In genomic region chrX:21630160-21630738, dm6 we compare ENCODE assay signal across 2 fruit fly cellular contexts.
TF ChIP-seq lines count a peak whose summit lies in the region.

No protein-coding gene starts in this region.

- TF ChIP-seq CTCF in whole organism, embryonic (GFP tag; optimal IDR thresholded peaks at IDR 0.05; lab: Kevin White, UChicago), result no peak

TF ChIP-seq in whole organism, embryonic, 481 proteins besides CTCF, POLR2A, EP300 and RAD21:
- TF ChIP-seq CG7357 (GFP tag; IDR thresholded peaks at IDR 0.05; lab: Robert Waterston, UW) (peak; percentile 77), CG30020 (tag; optimal IDR thresholded peaks at IDR 0.05; lab: Kevin White, UChicago) (peak; percentile 97), ERR (GFP tag; optimal IDR thresholded peaks at IDR 0.05; lab: Kevin White, UChicago) (no peak), Dfd (GFP tag; optimal IDR thresholded peaks at IDR 0.05; lab: Kevin White, UChicago) (peak in 1 of 2 experiments; percentile 32), Sry-δ (GFP tag; optimal IDR thresholded peaks at IDR 0.05; lab: Kevin White, UChicago) (peak; percentile 48), vnd (GFP tag; IDR thresholded peaks at IDR 0.05; lab: Robert Waterston, UW; ENCODE audit: partially characterized antibody) (no peak), Eip74EF (GFP tag; optimal IDR thresholded peaks at IDR 0.05; lab: Kevin White, UChicago) (peak in 1 of 2 experiments; percentile 64), lmd (GFP tag; IDR thresholded peaks at IDR 0.05; lab: Robert Waterston, UW) (0 out of 2 replicates have a peak, but pooled peaks have one; percentile 8), phol (tag; optimal IDR thresholded peaks at IDR 0.05; lab: Kevin White, UChicago) (peak; percentile 18), eyg (GFP tag; optimal IDR thresholded peaks at IDR 0.05; lab: Kevin White, UChicago) (no peak), lola (GFP tag; optimal IDR thresholded peaks at IDR 0.05; lab: Kevin White, UChicago) (peak in 1 of 3 experiments; percentile 72), CG14710 (tag; optimal IDR thresholded peaks at IDR 0.05; lab: Kevin White, UChicago) (peak; percentile 32), Oli (tag; optimal IDR thresholded peaks at IDR 0.05; lab: Kevin White, UChicago) (peak; percentile 2), Dref (GFP tag; IDR thresholded peaks at IDR 0.05; lab: Robert Waterston, UW) (peak; percentile 54; the same call in 1 of the 2 replicates), CG17802 (tag; optimal IDR thresholded peaks at IDR 0.05; lab: Kevin White, UChicago) (peak; percentile 76), lab (GFP tag; optimal IDR thresholded peaks at IDR 0.05; lab: Kevin White, UChicago) (no peak), row (GFP tag; IDR thresholded peaks at IDR 0.05; lab: Robert Waterston, UW) (peak; percentile 64; the same call in 2 of the 3 replicates), CG11723 (GFP tag; optimal IDR thresholded peaks at IDR 0.05; lab: Kevin White, UChicago) (peak; percentile 61), pzg (GFP tag; optimal IDR thresholded peaks at IDR 0.05; lab: Kevin White, UChicago) (peak; percentile 5), Med (GFP tag; lab: Kevin White, UChicago) (peak; percentile 26), nmo (GFP tag; optimal IDR thresholded peaks at IDR 0.05; lab: Kevin White, UChicago) (peak; percentile 9), CG1024 (GFP tag; IDR thresholded peaks at IDR 0.05; lab: Robert Waterston, UW) (peak; percentile 70), unc-4 (GFP tag; IDR thresholded peaks at IDR 0.05; lab: Robert Waterston, UW; ENCODE audit: partially characterized antibody) (no peak), CG4707 (GFP tag; optimal IDR thresholded peaks at IDR 0.05; lab: Kevin White, UChicago) (no peak), BEAF-32 (GFP tag; optimal IDR thresholded peaks at IDR 0.05; lab: Kevin White, UChicago) (peak; percentile 66), Poxn (GFP tag; IDR thresholded peaks at IDR 0.05; lab: Robert Waterston, UW) (no peak), gce (GFP tag; IDR thresholded peaks at IDR 0.05; lab: Robert Waterston, UW) (no peak), sens (GFP tag; lab: Kevin White, UChicago) (peak; percentile 56), knrl (GFP tag; IDR thresholded peaks at IDR 0.05; lab: Robert Waterston, UW; ENCODE audit: partially characterized antibody) (0 out of 3 replicates have a peak, but pooled peaks have one; percentile 8), CG2678 (tag; optimal IDR thresholded peaks at IDR 0.05; lab: Kevin White, UChicago) (peak; percentile 7), CG16815 (GFP tag; optimal IDR thresholded peaks at IDR 0.05; lab: Kevin White, UChicago) (no peak), CG16813 (GFP tag; IDR thresholded peaks at IDR 0.05; lab: Robert Waterston, UW; ENCODE audit: partially characterized antibody) (peak; percentile 46; the same call in 2 of the 3 replicates), CG1603 (tag; optimal IDR thresholded peaks at IDR 0.05; lab: Kevin White, UChicago) (peak; percentile 7), dysf (GFP tag; IDR thresholded peaks at IDR 0.05; lab: Robert Waterston, UW) (peak; percentile 18; the same call in 1 of the 3 replicates), fd64A (GFP tag; optimal IDR thresholded peaks at IDR 0.05; lab: Kevin White, UChicago) (no peak), bsh (GFP tag; optimal IDR thresholded peaks at IDR 0.05; lab: Kevin White, UChicago) (no peak), CG9817 (tag; optimal IDR thresholded peaks at IDR 0.05; lab: Kevin White, UChicago) (peak; percentile 33), pan (optimal IDR thresholded peaks at IDR 0.05; lab: Kevin White, UChicago) (no peak), pan (GFP tag; optimal IDR thresholded peaks at IDR 0.05 in 1 of 2, IDR thresholded peaks at IDR 0.05 in 1 of 2) (no peak), CoRest (tag; optimal IDR thresholded peaks at IDR 0.05; lab: Kevin White, UChicago) (peak; percentile 29), CG17361 (GFP tag; IDR thresholded peaks at IDR 0.05; lab: Robert Waterston, UW) (peak; percentile 44; the same call in 1 of the 3 replicates), ssp (GFP tag; IDR thresholded peaks at IDR 0.05; lab: Robert Waterston, UW) (peak; percentile 93), CG15514 (GFP tag; optimal IDR thresholded peaks at IDR 0.05; lab: Kevin White, UChicago) (no peak), stc (GFP tag; IDR thresholded peaks at IDR 0.05; lab: Robert Waterston, UW) (no peak)

TF ChIP-seq in whole organism, wandering third instar larva, 38 proteins besides CTCF, POLR2A, EP300 and RAD21:
- TF ChIP-seq HLH106 (tag; optimal IDR thresholded peaks at IDR 0.05; lab: Kevin White, UChicago), result no peak
- peak; percentile 71 for TF ChIP-seq N (GFP tag; optimal IDR thresholded peaks at IDR 0.05; lab: Kevin White, UChicago)
- no peak for TF ChIP-seq fru (GFP tag; optimal IDR thresholded peaks at IDR 0.05; lab: Kevin White, UChicago)
- no peak for TF ChIP-seq GATAd (GFP tag; optimal IDR thresholded peaks at IDR 0.05; lab: Kevin White, UChicago)
